Worm (Caenorhabditis elegans) whole organism, L1 larva: ENCODE measurements around the gene sshk-1.

Experiments used
- ces-1 ChIP-seq: fragments of 150-350 bp; optimal IDR thresholded peaks from 2 replicates; lab custom pipeline; 2014; ENCODE audit warnings: missing biosample characterization, missing genetic modification reagents, missing genetic modification characterization
- lin-35 ChIP-seq, 2 experiments: fragments of 150-350 bp; optimal IDR thresholded peaks; 2 replicates each; lab custom pipeline; 2014; ENCODE audit warnings: missing biosample characterization in 2 of 2, missing genetic modification characterization in 2 of 2, missing genetic modification reagents in 2 of 2
- mdl-1 ChIP-seq, 2 experiments: fragments of 150-350 bp; optimal IDR thresholded peaks; 2 replicates each; lab custom pipeline; 2014 to 2017; ENCODE audit warnings: missing biosample characterization in 2 of 2, missing genetic modification characterization in 2 of 2, inconsistent platforms in 1 of 2
- mef-2 ChIP-seq: fragments of 150-350 bp; optimal IDR thresholded peaks from 2 replicates; lab custom pipeline; 2014; ENCODE audit warnings: missing biosample characterization, missing genetic modification characterization
- pqm-1 ChIP-seq: sonication (generic microtip); optimal IDR thresholded peaks from 3 replicates; lab custom pipeline; 2017; ENCODE audit warnings: missing biosample characterization, missing genetic modification characterization
- unc-62 ChIP-seq: fragments of 150-350 bp; optimal IDR thresholded peaks from 2 replicates; lab custom pipeline; 2014; ENCODE audit warnings: missing biosample characterization, missing genetic modification reagents, missing genetic modification characterization

- TF ChIP-seq mdl-1 (tag; optimal IDR thresholded peaks at IDR 0.05; lab: Kevin White, UChicago) (no peak), pqm-1 (tag; lab: Kevin White, UChicago) (no peak), mef-2 (tag; lab: Kevin White, UChicago) (no peak), lin-35 (GFP tag; optimal IDR thresholded peaks at IDR 0.05; lab: Kevin White, UChicago) (no peak), ces-1 (GFP tag; lab: Kevin White, UChicago) (no peak), unc-62 (GFP tag; lab: Kevin White, UChicago) (no peak)
Observed at ce11 chrV:20850580-20850979, 34.6 kb downstream of the sshk-1 start, which contains the start of gene clec-264.
